Fruit fly (Drosophila melanogaster): ENCODE results near the gene CG5510.
A peak's percentile ranks its signal among the peaks of the same experiment; 100 is the strongest.

DNA sequence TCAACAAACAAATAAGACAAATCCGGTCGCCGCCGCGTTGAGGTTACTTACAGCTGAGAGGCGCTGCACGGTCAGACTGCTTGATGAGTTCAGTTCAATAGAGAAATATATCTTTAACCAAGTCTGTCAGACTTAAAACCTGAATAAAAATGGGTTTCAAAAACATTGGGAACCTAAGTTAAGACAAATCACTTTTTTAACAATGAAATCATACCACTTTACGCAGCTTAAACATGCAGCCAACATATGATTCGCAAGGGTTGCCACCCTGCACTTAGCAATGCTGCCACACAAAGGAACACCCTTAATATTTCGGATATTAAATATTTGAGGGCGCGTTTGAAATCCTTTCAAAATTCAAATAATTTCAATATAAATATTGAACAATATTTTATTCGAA lies 19.3 kb upstream of the CG5510 start, which contains the start of gene CG5515:
- TF ChIP-seq kay (GFP tag; ENCODE audit: borderline replicate concordance) = no peak
- peak; percentile 18 for TF ChIP-seq cic (GFP tag; optimal IDR thresholded peaks at IDR 0.05)
- peak; percentile 23 for TF ChIP-seq CG12768 (GFP tag; optimal IDR thresholded peaks at IDR 0.05)
- TF ChIP-seq Mnt (GFP tag; optimal IDR thresholded peaks at IDR 0.05) = peak; percentile 70
- TF ChIP-seq CG1620 (GFP tag; optimal IDR thresholded peaks at IDR 0.05) = peak; percentile 85
- peak; percentile 70 for TF ChIP-seq Hr96 (GFP tag; optimal IDR thresholded peaks at IDR 0.05)
- TF ChIP-seq CG11617 (GFP tag; optimal IDR thresholded peaks at IDR 0.05) = peak; percentile 89
- TF ChIP-seq Crg-1 (GFP tag; optimal IDR thresholded peaks at IDR 0.05) = peak; percentile 68
- peak; percentile 85 for TF ChIP-seq toe (GFP tag; optimal IDR thresholded peaks at IDR 0.05)
- peak; percentile 65 for TF ChIP-seq CG7101 (tag; optimal IDR thresholded peaks at IDR 0.05)

Measured in whole organism, adult.